Worm (Caenorhabditis elegans) whole organism, early embryonic: ENCODE results near the gene C29F5.1.

Experiments
- ama-1 ChIP-seq: fragments of 150-350 bp; optimal IDR thresholded peaks from 2 replicates; lab custom pipeline; 2014
- ets-7 ChIP-seq: sonication (generic microtip); optimal IDR thresholded peaks from 2 replicates; lab custom pipeline; 2016; ENCODE audit warnings: missing genotype, missing genetic modification characterization, missing compliant biosample characterization
- hnd-1 ChIP-seq: sonication (generic microtip); optimal IDR thresholded peaks from 2 replicates; lab custom pipeline; 2016; ENCODE audit warnings: missing genetic modification characterization, missing compliant biosample characterization

- TF ChIP-seq ets-7 (no peak), ama-1 (lab: Kevin White, UChicago) (no peak), hnd-1 (tag; lab: Kevin White, UChicago) (no peak)
Observed at ce11 chrII:6288104-6288503, 15.2 kb upstream of the C29F5.1 start.
